Worm (Caenorhabditis elegans): ENCODE results near the gene ZK1236.1.

ZK1236.1 gene

ce11 chrIII:8400478-8400877 lies 28.6 kb upstream of the ZK1236.1 start (continued):
- TF ChIP-seq ztf-22 (GFP tag; optimal IDR thresholded peaks at IDR 0.05) (no peak), lin-40 (tag; optimal IDR thresholded peaks at IDR 0.05) (no peak), madf-8 (GFP tag; conservative IDR thresholded peaks at IDR 0.05) (no peak), efl-1 (GFP tag; optimal IDR thresholded peaks at IDR 0.05) (no peak), pbrm-1 (GFP tag; IDR thresholded peaks at IDR 0.05) (no peak), ets-4 (GFP tag; optimal IDR thresholded peaks at IDR 0.05) (peak; percentile 66), bed-1 (GFP tag; IDR thresholded peaks at IDR 0.05) (no peak), Y53G8AR.9 (GFP tag; conservative IDR thresholded peaks at IDR 0.05) (no peak), hmg-20 (GFP tag; IDR thresholded peaks at IDR 0.05) (no peak), chd-7 (tag; optimal IDR thresholded peaks at IDR 0.05) (no peak), xnd-1 (tag; optimal IDR thresholded peaks at IDR 0.05) (no peak), dox-1 (GFP tag; IDR thresholded peaks at IDR 0.05) (peak; percentile 44; the same call in 1 of the 2 replicates), snpc-1.3 (tag; optimal IDR thresholded peaks at IDR 0.05; ENCODE audit: insufficient read depth) (no peak), B0035.1 (tag; optimal IDR thresholded peaks at IDR 0.05) (no peak), let-526 (GFP tag; IDR thresholded peaks at IDR 0.05) (no peak), mel-28 (tag; optimal IDR thresholded peaks at IDR 0.05; ENCODE audit: borderline replicate concordance) (no peak)

- TF ChIP-seq hsf-1 (GFP tag; IDR thresholded peaks at IDR 0.05): no peak
- no peak for TF ChIP-seq sea-2 (GFP tag; IDR thresholded peaks at IDR 0.05)
- TF ChIP-seq cebp-1 (GFP tag; IDR thresholded peaks at IDR 0.05): no peak
- TF ChIP-seq cebp-1 (tag; optimal IDR thresholded peaks at IDR 0.05): peak; percentile 28
- TF ChIP-seq K11D2.4 (GFP tag; IDR thresholded peaks at IDR 0.05): no peak
- no peak for TF ChIP-seq mel-28 (tag; optimal IDR thresholded peaks at IDR 0.05; ENCODE audit: borderline replicate concordance)
- peak; percentile 48 for TF ChIP-seq nhr-80 (tag; optimal IDR thresholded peaks at IDR 0.05)
Observed at ce11 chrIII:8401887-8402286, 27.2 kb upstream of the ZK1236.1 start, which contains the start of gene lap-1. lap-1 (minus strand) TSS chrIII:8401928.

- no peak for TF ChIP-seq athp-1 (tag; optimal IDR thresholded peaks at IDR 0.05)
- no peak for TF ChIP-seq him-1 (tag; optimal IDR thresholded peaks at IDR 0.05)
- TF ChIP-seq Y95B8A.8 (GFP tag; IDR thresholded peaks at IDR 0.05): no peak
- no peak for TF ChIP-seq F22D6.2 (tag; optimal IDR thresholded peaks at IDR 0.05)
- TF ChIP-seq ekl-4 (GFP tag; IDR thresholded peaks at IDR 0.05): no peak
- TF ChIP-seq hlh-26 (GFP tag; conservative IDR thresholded peaks at IDR 0.05): no peak
- no peak for TF ChIP-seq lin-26 (GFP tag; IDR thresholded peaks at IDR 0.05)
- no peak for TF ChIP-seq nfyb-1 (GFP tag; IDR thresholded peaks at IDR 0.05)
- TF ChIP-seq ztf-25 (GFP tag; IDR thresholded peaks at IDR 0.05): no peak
- no peak for TF ChIP-seq D2030.7 (GFP tag; IDR thresholded peaks at IDR 0.05)
- TF ChIP-seq ztf-3 (GFP tag; optimal IDR thresholded peaks at IDR 0.05): no peak
- TF ChIP-seq mcd-1 (GFP tag; IDR thresholded peaks at IDR 0.05): no peak
- TF ChIP-seq lsy-27 (tag; optimal IDR thresholded peaks at IDR 0.05; ENCODE audit: borderline replicate concordance, insufficient read depth): no peak
- TF ChIP-seq nhr-27 (tag; optimal IDR thresholded peaks at IDR 0.05): no peak
- no peak for TF ChIP-seq lir-1 (GFP tag; conservative IDR thresholded peaks at IDR 0.05)
- TF ChIP-seq F39B2.1 (GFP tag; IDR thresholded peaks at IDR 0.05): no peak
- TF ChIP-seq let-607 (tag; optimal IDR thresholded peaks at IDR 0.05): no peak
- no peak for TF ChIP-seq unc-62 (GFP tag; optimal IDR thresholded peaks at IDR 0.05)
- no peak for TF ChIP-seq sea-2 (GFP tag; IDR thresholded peaks at IDR 0.05)
Observed at ce11 chrIII:8402633-8403032, 26.5 kb upstream of the ZK1236.1 start.

Data from whole organism, young adult.